Fruit fly (Drosophila melanogaster) whole organism, embryonic: ENCODE results near the gene Syx13.

Experiments
- Abd-B ChIP-seq: fragments of 200-800 bp; sonication (Bioruptor generic); optimal IDR thresholded peaks from 2 replicates; lab custom pipeline; 2018; ENCODE audit warnings: missing biosample characterization, mild to moderate bottlenecking, missing genetic modification characterization, moderate library complexity
- Aef1 ChIP-seq: fragments of 200-800 bp; sonication (Bioruptor generic); IDR thresholded peaks from 3 replicates; pipeline ENCODE4 v1.3.6; 2022; ENCODE audit warnings: missing biosample characterization, missing genetic modification characterization
- B-H2 ChIP-seq: fragments of 200-800 bp; sonication (Bioruptor generic); optimal IDR thresholded peaks from 2 replicates; lab custom pipeline; 2018; ENCODE audit warnings: missing biosample characterization, mild to moderate bottlenecking, missing genetic modification characterization
- CG10979 ChIP-seq: fragments of 200-800 bp; sonication (Bioruptor generic); optimal IDR thresholded peaks from 2 replicates; lab custom pipeline; 2018; ENCODE audit warnings: missing biosample characterization, mild to moderate bottlenecking, missing genetic modification characterization, moderate library complexity
- CG12942 ChIP-seq: fragments of 200-800 bp; sonication (Bioruptor generic); optimal IDR thresholded peaks from 3 replicates; lab custom pipeline; 2016; ENCODE audit warnings: missing biosample characterization, missing genetic modification characterization
- CG13624 ChIP-seq: fragments of 200-800 bp; sonication (Bioruptor generic); optimal IDR thresholded peaks from 2 replicates; lab custom pipeline; 2016; ENCODE audit warnings: missing biosample characterization, missing genetic modification characterization
- CG13775 ChIP-seq: fragments of 200-800 bp; sonication (Bioruptor generic); optimal IDR thresholded peaks from 3 replicates; lab custom pipeline; 2017; ENCODE audit warnings: missing biosample characterization, mild to moderate bottlenecking, missing genetic modification characterization
- CG14860 ChIP-seq: fragments of 200-800 bp; sonication (Bioruptor generic); IDR thresholded peaks from 3 replicates; pipeline ENCODE4 v1.3.6; 2022; ENCODE audit warnings: missing biosample characterization, missing genetic modification characterization; ENCODE audit not compliant: partially characterized antibody
- CG15269 ChIP-seq: fragments of 200-800 bp; sonication (Bioruptor generic); optimal IDR thresholded peaks from 2 replicates; lab custom pipeline; 2018; ENCODE audit warnings: missing biosample characterization, mild to moderate bottlenecking, missing genetic modification characterization, moderate library complexity
- CG15601 ChIP-seq: fragments of 200-800 bp; sonication (Bioruptor generic); optimal IDR thresholded peaks from 3 replicates; lab custom pipeline; 2019; ENCODE audit warnings: missing biosample characterization, mild to moderate bottlenecking, missing genetic modification characterization, moderate library complexity
- CG1792 ChIP-seq: fragments of 200-800 bp; sonication (Bioruptor generic); optimal IDR thresholded peaks from 2 replicates; lab custom pipeline; 2016; ENCODE audit warnings: missing biosample characterization, missing genetic modification characterization
- CG2199 ChIP-seq: fragments of 200-800 bp; sonication (Bioruptor generic); IDR thresholded peaks from 3 replicates; pipeline ENCODE4 v1.3.6; 2022; ENCODE audit warnings: missing biosample characterization, missing genetic modification characterization
- CG31224 ChIP-seq: fragments of 200-800 bp; sonication (Bioruptor generic); IDR thresholded peaks from 2 replicates; pipeline ENCODE4 v1.3.6; 2022; ENCODE audit warnings: missing biosample characterization, missing genetic modification characterization
- CG32532 ChIP-seq: fragments of 200-800 bp; sonication (Bioruptor generic); IDR thresholded peaks from 2 replicates; pipeline ENCODE4 v1.3.6; 2022; ENCODE audit warnings: missing biosample characterization, missing genetic modification characterization
- CG32772 ChIP-seq: fragments of 200-800 bp; sonication (Bioruptor generic); IDR thresholded peaks from 2 replicates; pipeline ENCODE4 v1.3.6; 2022; ENCODE audit warnings: missing biosample characterization, missing genetic modification characterization
- CG3281 ChIP-seq: fragments of 200-800 bp; sonication (Bioruptor generic); optimal IDR thresholded peaks from 3 replicates; lab custom pipeline; 2017; ENCODE audit warnings: missing biosample characterization, mild to moderate bottlenecking, missing genetic modification characterization
- CG34224 ChIP-seq: fragments of 200-800 bp; sonication (Bioruptor generic); IDR thresholded peaks from 3 replicates; pipeline ENCODE4 v1.3.6; 2022; ENCODE audit warnings: missing biosample characterization, missing genetic modification characterization; ENCODE audit not compliant: partially characterized antibody
- CG34376 ChIP-seq: fragments of 200-800 bp; sonication (Bioruptor generic); optimal IDR thresholded peaks from 2 replicates; lab custom pipeline; 2018; ENCODE audit warnings: missing biosample characterization, mild to moderate bottlenecking, missing genetic modification characterization
- CG34422 ChIP-seq: fragments of 200-800 bp; sonication (Bioruptor generic); IDR thresholded peaks from 3 replicates; pipeline ENCODE4 v1.3.6; 2022; ENCODE audit warnings: missing biosample characterization, missing genetic modification characterization
- CG5245 ChIP-seq: fragments of 200-800 bp; sonication (Bioruptor generic); optimal IDR thresholded peaks from 3 replicates; lab custom pipeline; 2016; ENCODE audit warnings: missing biosample characterization, missing genetic modification characterization
- CG7357 ChIP-seq: fragments of 200-800 bp; sonication (Bioruptor generic); IDR thresholded peaks from 3 replicates; pipeline ENCODE4 v1.3.6; 2022; ENCODE audit warnings: missing biosample characterization, missing genetic modification characterization
- CG8944 ChIP-seq: fragments of 200-800 bp; sonication (Bioruptor generic); optimal IDR thresholded peaks from 3 replicates; lab custom pipeline; 2016; ENCODE audit warnings: missing biosample characterization, missing genetic modification characterization
- CHES-1-like ChIP-seq: fragments of 200-800 bp; sonication (Bioruptor generic); optimal IDR thresholded peaks from 2 replicates; lab custom pipeline; 2016; ENCODE audit warnings: missing biosample characterization, missing genetic modification characterization
- CTCF ChIP-seq: fragments of 200-800 bp; sonication (Bioruptor generic); optimal IDR thresholded peaks from 2 replicates; lab custom pipeline; 2017; ENCODE audit warnings: missing biosample characterization, mild to moderate bottlenecking, missing genetic modification characterization, moderate library complexity
- D ChIP-seq, 2 experiments: fragments of 200-800 bp in 1 of 2; fragments of >200 bp in 1 of 2; sonication (Bioruptor generic) in 1 of 2; optimal IDR thresholded peaks; 2 replicates in 1 of 2; 3 replicates in 1 of 2; lab custom pipeline; 2017; ENCODE audit warnings: mild to moderate bottlenecking in 1 of 2, missing biosample characterization in 1 of 2, missing genetic modification characterization in 1 of 2, missing genetic modification reagents in 1 of 2
- Dfd ChIP-seq, 2 experiments: fragments of >200 bp; optimal IDR thresholded peaks; 2 replicates each; lab custom pipeline; 2017; ENCODE audit warnings: missing biosample characterization in 2 of 2, missing genetic modification characterization in 2 of 2
- E2f2 ChIP-seq: fragments of 200-800 bp; sonication (Bioruptor generic); IDR thresholded peaks from 2 replicates; pipeline ENCODE4 v1.3.6; 2022; ENCODE audit warnings: missing biosample characterization, missing genetic modification characterization
- Ets65A ChIP-seq: fragments of 200-800 bp; sonication (Bioruptor generic); peaks from one replicate; lab custom pipeline; 2016; ENCODE audit warnings: missing biosample characterization, missing genetic modification characterization
- Hmx ChIP-seq: fragments of 200-800 bp; sonication (Bioruptor generic); optimal IDR thresholded peaks from 2 replicates; lab custom pipeline; 2016; ENCODE audit warnings: missing biosample characterization, missing genetic modification characterization
- MESR4 ChIP-seq: fragments of 200-800 bp; sonication (Bioruptor generic); optimal IDR thresholded peaks from 2 replicates; lab custom pipeline; 2018; ENCODE audit warnings: missing biosample characterization, mild to moderate bottlenecking, missing genetic modification characterization, moderate library complexity
- Trl ChIP-seq, 3 experiments: fragments of >200 bp in 2 of 3; fragments of 200-800 bp in 1 of 3; sonication (Bioruptor generic) in 1 of 3; optimal IDR thresholded peaks; 2 replicates in 1 of 3; 3 replicates in 2 of 3; lab custom pipeline; 2016 to 2017; ENCODE audit warnings: missing biosample characterization in 1 of 3, missing genetic modification characterization in 1 of 3
- ase ChIP-seq: fragments of 200-800 bp; sonication (Bioruptor generic); IDR thresholded peaks from 3 replicates; pipeline ENCODE4 v1.3.6; 2022; ENCODE audit warnings: missing biosample characterization, missing genetic modification characterization
- chif ChIP-seq, 2 experiments: fragments of 200-800 bp; sonication (Bioruptor generic); optimal IDR thresholded peaks; 3 replicates each; lab custom pipeline; 2016; ENCODE audit warnings: missing biosample characterization in 2 of 2, missing genetic modification characterization in 2 of 2
- ci ChIP-seq: fragments of 200-800 bp; sonication (Bioruptor generic); IDR thresholded peaks from 3 replicates; pipeline ENCODE4 v1.3.6; 2022; ENCODE audit warnings: missing biosample characterization, missing genetic modification characterization
- crc ChIP-seq: fragments of 200-800 bp; sonication (Bioruptor generic); optimal IDR thresholded peaks from 2 replicates; lab custom pipeline; 2016; ENCODE audit warnings: missing biosample characterization, missing genetic modification characterization
- dimm ChIP-seq: fragments of 200-800 bp; sonication (Bioruptor generic); IDR thresholded peaks from 2 replicates; pipeline ENCODE4 v1.3.6; 2022; ENCODE audit warnings: missing biosample characterization, missing genetic modification characterization
- disco-r ChIP-seq: fragments of 200-800 bp; sonication (Bioruptor generic); optimal IDR thresholded peaks from 2 replicates; lab custom pipeline; 2016; ENCODE audit warnings: missing biosample characterization, missing genetic modification characterization
- dpn ChIP-seq, 2 experiments: fragments of 200-800 bp; sonication (Bioruptor generic); optimal IDR thresholded peaks; 3 replicates each; lab custom pipeline; 2016; ENCODE audit warnings: missing biosample characterization in 2 of 2, missing genetic modification characterization in 2 of 2
- eve ChIP-seq, 2 experiments: fragments of >200 bp; optimal IDR thresholded peaks; 2 replicates each; lab custom pipeline; 2017; ENCODE audit warnings: missing biosample characterization in 2 of 2, missing genetic modification characterization in 2 of 2
- gcm2 ChIP-seq: fragments of 200-800 bp; sonication (Bioruptor generic); optimal IDR thresholded peaks from 2 replicates; lab custom pipeline; 2016; ENCODE audit warnings: missing biosample characterization, missing genetic modification characterization
- her ChIP-seq: fragments of 200-800 bp; sonication (Bioruptor generic); optimal IDR thresholded peaks from 2 replicates; lab custom pipeline; 2016; ENCODE audit warnings: missing biosample characterization, missing genetic modification characterization
- lilli ChIP-seq: fragments of 200-800 bp; sonication (Bioruptor generic); optimal IDR thresholded peaks from 3 replicates; lab custom pipeline; 2016; ENCODE audit warnings: missing biosample characterization, missing genetic modification characterization
- maf-S ChIP-seq: fragments of 200-800 bp; sonication (Bioruptor generic); optimal IDR thresholded peaks from 2 replicates; lab custom pipeline; 2016; ENCODE audit warnings: missing biosample characterization, missing genetic modification characterization
- nmo ChIP-seq: fragments of 200-800 bp; sonication (Bioruptor generic); optimal IDR thresholded peaks from 2 replicates; lab custom pipeline; 2018; ENCODE audit warnings: missing biosample characterization, mild to moderate bottlenecking, missing genetic modification characterization, moderate library complexity
- repo ChIP-seq: fragments of 200-800 bp; sonication (Bioruptor generic); optimal IDR thresholded peaks from 2 replicates; lab custom pipeline; 2016; ENCODE audit warnings: missing biosample characterization, missing genetic modification characterization
- run ChIP-seq: fragments of 200-800 bp; sonication (Bioruptor generic); optimal IDR thresholded peaks from 3 replicates; lab custom pipeline; 2018; ENCODE audit warnings: missing biosample characterization, mild to moderate bottlenecking, missing genetic modification characterization
- shn ChIP-seq: fragments of 200-800 bp; sonication (Bioruptor generic); optimal IDR thresholded peaks from 3 replicates; lab custom pipeline; 2016; ENCODE audit warnings: missing biosample characterization, missing genetic modification characterization
- tio ChIP-seq: fragments of 200-800 bp; sonication (Bioruptor generic); optimal IDR thresholded peaks from 2 replicates; lab custom pipeline; 2017; ENCODE audit warnings: missing biosample characterization, missing genetic modification characterization, inconsistent platforms
- unpg ChIP-seq: fragments of 200-800 bp; sonication (Bioruptor generic); optimal IDR thresholded peaks from 3 replicates; lab custom pipeline; 2018; ENCODE audit warnings: missing biosample characterization, mild to moderate bottlenecking, missing genetic modification characterization, moderate library complexity
- usp ChIP-seq: fragments of >200 bp; optimal IDR thresholded peaks from 2 replicates; lab custom pipeline; 2017; ENCODE audit warnings: missing biosample characterization, missing genetic modification characterization
- zf30C ChIP-seq: fragments of 200-800 bp; sonication (Bioruptor generic); optimal IDR thresholded peaks from 3 replicates; lab custom pipeline; 2018; ENCODE audit warnings: missing biosample characterization, mild to moderate bottlenecking, missing genetic modification characterization

The Syx13 gene

dm6 chr3L:13006490-13006889 lies 37.7 kb upstream of the Syx13 start, which contains the start of gene CG11263 (continued):
- TF ChIP-seq nmo (GFP tag; lab: Kevin White, UChicago): peak; percentile 46
- peak; percentile 45 for TF ChIP-seq CHES-1-like (GFP tag; lab: Kevin White, UChicago)
- TF ChIP-seq ci (GFP tag; lab: Robert Waterston, UW): 0 out of 3 replicates have a peak, but pooled peaks have one; percentile 17
- TF ChIP-seq B-H2 (GFP tag; lab: Kevin White, UChicago): peak; percentile 4
- TF ChIP-seq E2f2: peak; percentile 75
- no peak for TF ChIP-seq disco-r (GFP tag; lab: Kevin White, UChicago)
- peak; percentile 90 for TF ChIP-seq zf30C (GFP tag; lab: Kevin White, UChicago)
- TF ChIP-seq CG2199 (GFP tag; lab: Robert Waterston, UW): peak; percentile 48; the same call in 1 of the 3 replicates
- peak; percentile 50 for TF ChIP-seq CG8944 (GFP tag; lab: Kevin White, UChicago)
- peak; percentile 15; the same call in 1 of the 2 replicates for TF ChIP-seq CG31224
- no peak for TF ChIP-seq usp (GFP tag; lab: Kevin White, UChicago)
- TF ChIP-seq gcm2 (GFP tag; lab: Kevin White, UChicago): peak; percentile 12
- no peak for TF ChIP-seq crc (GFP tag; lab: Kevin White, UChicago)
- TF ChIP-seq CG1792 (GFP tag; lab: Kevin White, UChicago): peak; percentile 38
- peak; percentile 28 for TF ChIP-seq CG15269 (tag; lab: Kevin White, UChicago)
- peak; percentile 60 for TF ChIP-seq CG32532 (GFP tag; lab: Robert Waterston, UW)
- no peak for TF ChIP-seq MESR4 (GFP tag; lab: Kevin White, UChicago)
- TF ChIP-seq chif (GFP tag; optimal IDR thresholded peaks at IDR 0.05; lab: Kevin White, UChicago): peak; percentile 47 to 49
- no peak for TF ChIP-seq CG10979 (tag; lab: Kevin White, UChicago)
- peak; percentile 83 for TF ChIP-seq CG34224 (GFP tag; lab: Robert Waterston, UW)
- TF ChIP-seq CG15601 (tag; lab: Kevin White, UChicago): peak; percentile 21
- TF ChIP-seq CG34422 (GFP tag; lab: Robert Waterston, UW): peak; percentile 59; the same call in 1 of the 3 replicates
- TF ChIP-seq her (GFP tag; lab: Kevin White, UChicago): peak; percentile 53
- TF ChIP-seq CG13775 (GFP tag; lab: Kevin White, UChicago): peak; percentile 12
- peak; percentile 29; the same call in 1 of the 3 replicates for TF ChIP-seq Aef1 (GFP tag; lab: Robert Waterston, UW)
- peak; percentile 54 for TF ChIP-seq CTCF (GFP tag; lab: Kevin White, UChicago)
- peak; percentile 57 to 62 for TF ChIP-seq dpn (GFP tag; optimal IDR thresholded peaks at IDR 0.05; lab: Kevin White, UChicago)
- no peak for TF ChIP-seq Trl (optimal IDR thresholded peaks at IDR 0.05; lab: Kevin White, UChicago)
- TF ChIP-seq Trl (GFP tag; optimal IDR thresholded peaks at IDR 0.05; lab: Kevin White, UChicago): peak; percentile 72
- peak; percentile 44 for TF ChIP-seq Abd-B (GFP tag; lab: Kevin White, UChicago)
- TF ChIP-seq tio: peak; percentile 21
- peak; percentile 86 for TF ChIP-seq CG14860 (GFP tag; lab: Robert Waterston, UW)
- peak; percentile 65 for TF ChIP-seq CG13624 (GFP tag; lab: Kevin White, UChicago)
- TF ChIP-seq run (tag; lab: Kevin White, UChicago): no peak
- TF ChIP-seq eve (GFP tag; optimal IDR thresholded peaks at IDR 0.05; lab: Kevin White, UChicago): peak in 1 of 2 experiments; percentile 23
- peak; percentile 7 for TF ChIP-seq CG5245 (GFP tag; lab: Kevin White, UChicago)
- no peak for TF ChIP-seq D (optimal IDR thresholded peaks at IDR 0.05; lab: Kevin White, UChicago)
- peak; percentile 24 for TF ChIP-seq D (GFP tag; optimal IDR thresholded peaks at IDR 0.05; lab: Kevin White, UChicago)
- TF ChIP-seq Ets65A (GFP tag; lab: Kevin White, UChicago): peak; percentile 96
- TF ChIP-seq shn: peak; percentile 39
- peak; percentile 35; the same call in 1 of the 3 replicates for TF ChIP-seq ase
- peak; percentile 28 for TF ChIP-seq CG3281
- no peak for TF ChIP-seq dimm (GFP tag; lab: Robert Waterston, UW)
- TF ChIP-seq unpg (GFP tag; lab: Kevin White, UChicago): peak; percentile 46
- TF ChIP-seq CG12942 (GFP tag; lab: Kevin White, UChicago): no peak
- TF ChIP-seq CG32772 (GFP tag; lab: Robert Waterston, UW): peak; percentile 29; the same call in 1 of the 2 replicates
- no peak for TF ChIP-seq Hmx (GFP tag; lab: Kevin White, UChicago)
- no peak for TF ChIP-seq CG7357
- no peak for TF ChIP-seq Dfd (GFP tag; optimal IDR thresholded peaks at IDR 0.05; lab: Kevin White, UChicago)
- TF ChIP-seq repo (GFP tag; lab: Kevin White, UChicago): peak; percentile 7
- TF ChIP-seq maf-S (GFP tag; lab: Kevin White, UChicago): peak; percentile 54
- TF ChIP-seq lilli: peak; percentile 74
- TF ChIP-seq CG34376 (GFP tag; lab: Kevin White, UChicago): peak; percentile 12
